Worm (Caenorhabditis elegans) whole organism, young adult: ENCODE data around the gene K09E9.1.

Experiments used
- K12H6.12 ChIP-seq: fragments of 200-800 bp; sonication (Bioruptor generic); optimal IDR thresholded peaks from 2 replicates; lab custom pipeline; 2018; ENCODE audit warnings: mild to moderate bottlenecking, missing genetic modification characterization, missing compliant biosample characterization
- Y53F4B.3 ChIP-seq: fragments of 200-800 bp; sonication (Bioruptor generic); IDR thresholded peaks from 2 replicates; pipeline ENCODE4 v1.3.6; 2022; ENCODE audit warnings: missing genetic modification reagents, missing genetic modification characterization, missing compliant biosample characterization
- Y53G8AR.9 ChIP-seq: fragments of 200-800 bp; sonication (Bioruptor generic); conservative IDR thresholded peaks from 2 replicates; pipeline ENCODE4 v1.3.6; 2022; ENCODE audit warnings: missing genetic modification reagents, missing genetic modification characterization, missing compliant biosample characterization
- ZK185.1 ChIP-seq: sonication (generic microtip); optimal IDR thresholded peaks from 2 replicates; lab custom pipeline; 2016; ENCODE audit warnings: mild to moderate bottlenecking, missing genetic modification characterization, missing compliant biosample characterization; ENCODE audit not compliant: poor library complexity, severe bottlenecking
- cebp-2 ChIP-seq: fragments of 200-800 bp; sonication (Bioruptor generic); IDR thresholded peaks from 2 replicates; pipeline ENCODE4 v1.3.6; 2022; ENCODE audit warnings: missing genetic modification characterization, missing compliant biosample characterization
- ceh-40 ChIP-seq: fragments of 200-800 bp; sonication (Bioruptor generic); IDR thresholded peaks from 2 replicates; pipeline ENCODE4 v1.3.6; 2022; ENCODE audit warnings: missing genetic modification characterization, missing compliant biosample characterization
- ekl-4 ChIP-seq: fragments of 200-800 bp; sonication (Bioruptor generic); IDR thresholded peaks from 2 replicates; pipeline ENCODE4 v1.3.6; 2022; ENCODE audit warnings: missing genetic modification reagents, missing genetic modification characterization, missing compliant biosample characterization
- hsf-1 ChIP-seq: fragments of 200-800 bp; sonication (Bioruptor generic); IDR thresholded peaks from 2 replicates; pipeline ENCODE4 v1.3.6; 2022; ENCODE audit warnings: missing genetic modification reagents, missing genetic modification characterization, missing compliant biosample characterization
- lir-1 ChIP-seq: fragments of 200-800 bp; sonication (Bioruptor generic); conservative IDR thresholded peaks from 2 replicates; pipeline ENCODE4 v1.3.6; 2022; ENCODE audit warnings: missing genetic modification reagents, missing genetic modification characterization, missing compliant biosample characterization
- lsl-1 ChIP-seq: fragments of 200-800 bp; sonication (Bioruptor generic); optimal IDR thresholded peaks from 2 replicates; lab custom pipeline; 2018; ENCODE audit warnings: mild to moderate bottlenecking, missing genetic modification characterization, moderate library complexity, missing compliant biosample characterization
- mel-28 ChIP-seq: sonication (generic microtip); optimal IDR thresholded peaks from 2 replicates; lab custom pipeline; 2016; ENCODE audit warnings: borderline replicate concordance, mild to moderate bottlenecking, missing genetic modification characterization, missing compliant biosample characterization
- tlf-1 ChIP-seq: fragments of 200-800 bp; sonication (Bioruptor generic); optimal IDR thresholded peaks from 2 replicates; lab custom pipeline; 2018; ENCODE audit warnings: mild to moderate bottlenecking, missing genetic modification characterization, missing compliant biosample characterization
- unc-62 ChIP-seq: fragments of 150-350 bp; optimal IDR thresholded peaks from 2 replicates; lab custom pipeline; 2014; ENCODE audit warnings: missing biosample characterization, missing genetic modification reagents, missing genetic modification characterization

ce11 chrX:15626119-15626850 is 6.0 kb downstream of the K09E9.1 start:
- no peak for TF ChIP-seq ZK185.1
- TF ChIP-seq hsf-1 (GFP tag; lab: Robert Waterston, UW), result no peak
- no peak for TF ChIP-seq tlf-1 (GFP tag; lab: Kevin White, UChicago)
- no peak for TF ChIP-seq K12H6.12 (tag; lab: Kevin White, UChicago)
- no peak for TF ChIP-seq Y53G8AR.9 (GFP tag; lab: Robert Waterston, UW)
- no peak for TF ChIP-seq lsl-1 (GFP tag; lab: Kevin White, UChicago)
- no peak for TF ChIP-seq lir-1 (GFP tag; lab: Robert Waterston, UW)
- no peak for TF ChIP-seq cebp-2 (GFP tag; lab: Robert Waterston, UW)
- TF ChIP-seq mel-28, result no peak
- no peak for TF ChIP-seq Y53F4B.3 (GFP tag; lab: Robert Waterston, UW)
- no peak for TF ChIP-seq unc-62
- no peak for TF ChIP-seq ekl-4 (GFP tag; lab: Robert Waterston, UW)
- no peak for TF ChIP-seq ceh-40 (GFP tag; lab: Robert Waterston, UW)
